Worm (Caenorhabditis elegans): ENCODE measurements around the gene C40A11.8.

C40A11.8 gene

ce11 chrII:2191383-2191782 lies 40.6 kb upstream of the C40A11.8 start:
- TF ChIP-seq Y55F3AM.14 (GFP tag; optimal IDR thresholded peaks at IDR 0.05), result no peak
- TF ChIP-seq mdl-1 (tag; optimal IDR thresholded peaks at IDR 0.05), result no peak
- peak in 1 of 2 experiments; percentile 3 for TF ChIP-seq lsy-2 (tag; optimal IDR thresholded peaks at IDR 0.05)
- TF ChIP-seq sma-9 (GFP tag; optimal IDR thresholded peaks at IDR 0.05), result peak; percentile 2
- TF ChIP-seq sma-9 (tag; optimal IDR thresholded peaks at IDR 0.05), result no peak
- TF ChIP-seq snpc-4 (tag; optimal IDR thresholded peaks at IDR 0.05), result no peak
- no peak for TF ChIP-seq nhr-25 (tag; optimal IDR thresholded peaks at IDR 0.05)

- TF ChIP-seq elt-3 (tag; optimal IDR thresholded peaks at IDR 0.05), result no peak
- TF ChIP-seq ceh-82 (tag; optimal IDR thresholded peaks at IDR 0.05), result no peak
- TF ChIP-seq sma-3 (GFP tag; optimal IDR thresholded peaks at IDR 0.05), result no peak
- TF ChIP-seq skn-1 (tag; optimal IDR thresholded peaks at IDR 0.05), result no peak
- TF ChIP-seq nhr-237 (tag; optimal IDR thresholded peaks at IDR 0.05), result no peak
- no peak for TF ChIP-seq lin-39 (tag; optimal IDR thresholded peaks at IDR 0.05)
- no peak for TF ChIP-seq zag-1 (tag; optimal IDR thresholded peaks at IDR 0.05)
- no peak for TF ChIP-seq R02D3.7 (tag; optimal IDR thresholded peaks at IDR 0.05)
- TF ChIP-seq nhr-10 (tag; optimal IDR thresholded peaks at IDR 0.05), result no peak
- no peak for TF ChIP-seq lin-13 (GFP tag; optimal IDR thresholded peaks at IDR 0.05)
- TF ChIP-seq Y55F3AM.14 (GFP tag; optimal IDR thresholded peaks at IDR 0.05), result no peak
- TF ChIP-seq C34F6.9 (tag; optimal IDR thresholded peaks at IDR 0.05), result no peak
- TF ChIP-seq nhr-12 (tag; optimal IDR thresholded peaks at IDR 0.05), result no peak
Observed at ce11 chrII:2190522-2190921, 39.8 kb upstream of the C40A11.8 start.

ce11 chrII:2189357-2189756 lies 38.6 kb upstream of the C40A11.8 start, which contains the start of gene mtq-2:
mtq-2 (minus strand) TSS chrII:2189457.
- TF ChIP-seq alr-1 (tag; optimal IDR thresholded peaks at IDR 0.05), result no peak
- no peak for TF ChIP-seq lin-39 (tag; optimal IDR thresholded peaks at IDR 0.05)
- TF ChIP-seq sem-4 (tag; optimal IDR thresholded peaks at IDR 0.05), result no peak
- TF ChIP-seq nhr-77 (tag; optimal IDR thresholded peaks at IDR 0.05), result no peak
- no peak for TF ChIP-seq nhr-25 (tag; optimal IDR thresholded peaks at IDR 0.05)
- no peak for TF ChIP-seq egl-27 (tag; optimal IDR thresholded peaks at IDR 0.05)
- no peak for TF ChIP-seq Y55F3AM.14 (GFP tag; optimal IDR thresholded peaks at IDR 0.05)
- no peak for TF ChIP-seq crh-2 (tag; optimal IDR thresholded peaks at IDR 0.05)
- no peak for TF ChIP-seq fos-1 (tag; optimal IDR thresholded peaks at IDR 0.05)
- TF ChIP-seq nhr-6 (tag; optimal IDR thresholded peaks at IDR 0.05), result no peak
- TF ChIP-seq blmp-1 (tag; optimal IDR thresholded peaks at IDR 0.05; ENCODE audit: insufficient read depth), result no peak
- no peak for TF ChIP-seq ZK546.5 (tag; optimal IDR thresholded peaks at IDR 0.05)
- no peak for TF ChIP-seq R02D3.7 (tag; optimal IDR thresholded peaks at IDR 0.05)
- TF ChIP-seq lin-11 (tag; optimal IDR thresholded peaks at IDR 0.05), result no peak
- TF ChIP-seq dmd-4 (tag; optimal IDR thresholded peaks at IDR 0.05), result no peak
- no peak for TF ChIP-seq nhr-21 (tag; optimal IDR thresholded peaks at IDR 0.05)
- no peak for TF ChIP-seq lsy-2 (tag; optimal IDR thresholded peaks at IDR 0.05)
- no peak for TF ChIP-seq peb-1 (tag; optimal IDR thresholded peaks at IDR 0.05)
- no peak for TF ChIP-seq nhr-23 (tag; optimal IDR thresholded peaks at IDR 0.05)
- TF ChIP-seq F13H6.1 (tag; optimal IDR thresholded peaks at IDR 0.05), result no peak

- TF ChIP-seq lsy-2 (tag; optimal IDR thresholded peaks at IDR 0.05) (peak in 1 of 2 experiments; percentile 31), zag-1 (tag; optimal IDR thresholded peaks at IDR 0.05) (no peak)
Observed at ce11 chrII:2186730-2187129, 36.0 kb upstream of the C40A11.8 start.

ce11 chrII:2186329-2186728 lies 35.6 kb upstream of the C40A11.8 start, which contains the start of gene gba-2:
gba-2 (minus strand) TSS chrII:2186434.
- TF ChIP-seq nhr-77 (tag; optimal IDR thresholded peaks at IDR 0.05) (no peak), elt-1 (tag; optimal IDR thresholded peaks at IDR 0.05) (no peak), lin-39 (tag; optimal IDR thresholded peaks at IDR 0.05) (no peak), egl-27 (tag; optimal IDR thresholded peaks at IDR 0.05) (no peak), elt-3 (tag; optimal IDR thresholded peaks at IDR 0.05) (no peak), ztf-11 (tag; optimal IDR thresholded peaks at IDR 0.05) (no peak), nhr-12 (tag; optimal IDR thresholded peaks at IDR 0.05) (no peak), aly-2 (tag; optimal IDR thresholded peaks at IDR 0.05) (no peak), sem-4 (tag; optimal IDR thresholded peaks at IDR 0.05) (no peak), ceh-16 (tag; optimal IDR thresholded peaks at IDR 0.05) (no peak), sma-9 (GFP tag; optimal IDR thresholded peaks at IDR 0.05) (peak; percentile 31), sma-9 (tag; optimal IDR thresholded peaks at IDR 0.05) (no peak), fos-1 (tag; optimal IDR thresholded peaks at IDR 0.05) (peak; percentile 66), R02D3.7 (tag; optimal IDR thresholded peaks at IDR 0.05) (no peak)

Data from whole organism, L2 larva.